Worm (Caenorhabditis elegans) whole organism, L1 larva: ENCODE results near the gene srj-50.

Experiments used
- C16A3.4 ChIP-seq: fragments of 150-350 bp; optimal IDR thresholded peaks from 2 replicates; lab custom pipeline; 2014; ENCODE audit warnings: missing biosample characterization, missing genetic modification characterization
- fos-1 ChIP-seq: fragments of 150-350 bp; optimal IDR thresholded peaks from 2 replicates; lab custom pipeline; 2014; ENCODE audit warnings: missing biosample characterization, missing genetic modification characterization
- nhr-237 ChIP-seq: fragments of 150-350 bp; optimal IDR thresholded peaks from 2 replicates; lab custom pipeline; 2014; ENCODE audit warnings: missing biosample characterization, missing genetic modification characterization
- nhr-28 ChIP-seq: fragments of 150-350 bp; optimal IDR thresholded peaks from 2 replicates; lab custom pipeline; 2014; ENCODE audit warnings: missing biosample characterization, missing genetic modification characterization
- rnt-1 ChIP-seq: sonication (generic microtip); optimal IDR thresholded peaks from 2 replicates; lab custom pipeline; 2016; ENCODE audit warnings: mild to moderate bottlenecking, missing genetic modification characterization, moderate library complexity, missing compliant biosample characterization
- skn-1 ChIP-seq: fragments of 150-350 bp; optimal IDR thresholded peaks from 2 replicates; lab custom pipeline; 2014; ENCODE audit warnings: missing biosample characterization, missing genetic modification characterization

- no peak for TF ChIP-seq rnt-1 (tag; lab: Kevin White, UChicago)
- TF ChIP-seq nhr-237 (tag; lab: Kevin White, UChicago) = no peak
- TF ChIP-seq skn-1 (tag; lab: Kevin White, UChicago) = no peak
- TF ChIP-seq C16A3.4 (tag; lab: Kevin White, UChicago) = no peak
- no peak for TF ChIP-seq nhr-28 (tag; lab: Kevin White, UChicago)
- no peak for TF ChIP-seq fos-1
Observed at ce11 chrV:2845771-2846170, 13.0 kb downstream of the srj-50 start, which contains the start of gene srj-44.
